Worm (Caenorhabditis elegans) whole organism, late embryonic: ENCODE measurements around the gene F28G4.4.

Experiments used
- ahr-1 ChIP-seq: sonication (generic microtip); optimal IDR thresholded peaks from 2 replicates; lab custom pipeline; 2016; ENCODE audit warnings: missing genetic modification characterization, missing compliant biosample characterization
- elt-2 ChIP-seq: sonication (generic microtip); optimal IDR thresholded peaks from 2 replicates; lab custom pipeline; 2016; ENCODE audit warnings: missing genetic modification reagents, missing genetic modification characterization, missing compliant biosample characterization
- fax-1 ChIP-seq: sonication (generic microtip); optimal IDR thresholded peaks from 2 replicates; lab custom pipeline; 2016; ENCODE audit warnings: missing genotype, missing genetic modification characterization, missing compliant biosample characterization
- madf-2 ChIP-seq: sonication (generic microtip); optimal IDR thresholded peaks from 2 replicates; lab custom pipeline; 2017; ENCODE audit warnings: missing genetic modification characterization, missing compliant biosample characterization
- rnt-1 ChIP-seq: sonication (generic microtip); optimal IDR thresholded peaks from 2 replicates; lab custom pipeline; 2016; ENCODE audit warnings: missing genetic modification characterization, missing compliant biosample characterization

DNA sequence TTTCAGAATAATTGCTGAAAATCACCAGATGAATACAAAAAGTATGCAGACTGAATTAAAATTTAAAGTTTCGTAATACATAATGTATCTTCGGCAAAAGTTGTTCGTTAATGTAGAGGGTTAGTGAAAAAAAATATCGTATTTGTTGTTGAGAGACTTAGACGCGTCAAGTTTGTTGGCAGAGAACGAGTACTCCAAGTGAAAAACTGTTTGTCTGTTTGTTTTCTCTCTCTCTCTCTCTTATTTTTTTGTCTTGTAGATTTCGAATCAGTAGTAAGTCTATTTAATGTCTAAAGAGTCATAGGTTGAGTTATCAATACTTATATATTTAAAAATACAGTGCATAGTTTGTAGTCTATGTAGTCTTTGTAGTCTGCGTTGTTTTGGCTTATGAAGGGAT lies 16.1 kb downstream of the F28G4.4 start, which contains the start of the genes fbxa-2 and T13F3.8:
- TF ChIP-seq fax-1 (tag; lab: Kevin White, UChicago) (no peak), madf-2 (no peak), elt-2 (tag; lab: Kevin White, UChicago) (no peak), rnt-1 (no peak), ahr-1 (tag; lab: Kevin White, UChicago) (no peak)
